Fruit fly (Drosophila melanogaster) whole organism, prepupa: ENCODE data around the gene CG5255.

Experiments
- Blimp-1 ChIP-seq: fragments of 200-800 bp; sonication (Bioruptor generic); optimal IDR thresholded peaks from 3 replicates; lab custom pipeline; 2017; ENCODE audit warnings: missing biosample characterization, missing genetic modification characterization, mild to moderate bottlenecking, moderate library complexity, missing genetic modification reagents
- CG6163 ChIP-seq: fragments of 200-800 bp; sonication (Bioruptor generic); IDR thresholded peaks from 3 replicates; pipeline ENCODE4 v1.3.6; 2022; ENCODE audit warnings: missing biosample characterization, missing genetic modification characterization
- CG6854 ChIP-seq: fragments of 200-800 bp; sonication (Bioruptor generic); optimal IDR thresholded peaks from 2 replicates; lab custom pipeline; 2017; ENCODE audit warnings: missing biosample characterization, mild to moderate bottlenecking, missing genetic modification characterization
- Smox ChIP-seq: fragments of 200-800 bp; sonication (Bioruptor generic); optimal IDR thresholded peaks from 3 replicates; lab custom pipeline; 2016; ENCODE audit warnings: missing biosample characterization, missing genetic modification characterization
- achi ChIP-seq: fragments of 200-800 bp; sonication (Bioruptor generic); optimal IDR thresholded peaks from 3 replicates; lab custom pipeline; 2016; ENCODE audit warnings: missing biosample characterization, missing genetic modification characterization
- cyc ChIP-seq: fragments of 200-800 bp; sonication (Bioruptor generic); optimal IDR thresholded peaks from 3 replicates; lab custom pipeline; 2016; ENCODE audit warnings: missing biosample characterization, missing genetic modification characterization
- fd59A ChIP-seq: fragments of 200-800 bp; sonication (Bioruptor generic); optimal IDR thresholded peaks from 2 replicates; lab custom pipeline; 2017; ENCODE audit warnings: missing biosample characterization, mild to moderate bottlenecking, missing genetic modification characterization, missing genetic modification reagents

- TF ChIP-seq achi (no peak), fd59A (GFP tag; lab: Kevin White, UChicago) (no peak), Smox (GFP tag; lab: Kevin White, UChicago) (no peak), CG6163 (GFP tag; lab: Robert Waterston, UW) (no peak), Blimp-1 (GFP tag; lab: Kevin White, UChicago) (no peak), CG6854 (no peak), cyc (GFP tag; lab: Kevin White, UChicago) (no peak)
Measured at dm6 chr3R:17135747-17136146, 1.9 kb upstream of the CG5255 start, which contains the start of gene CG5246.
